Worm (Caenorhabditis elegans) whole organism, L4 larva: ENCODE measurements around the gene ZK938.11.
A peak's percentile ranks its signal among the peaks of the same experiment; 100 is the strongest.

ENCODE experiments used
- F26F4.8 ChIP-seq: fragments of 200-800 bp; sonication (Bioruptor generic); conservative IDR thresholded peaks from 2 replicates; pipeline ENCODE4 v1.3.6; 2022; ENCODE audit warnings: missing genetic modification characterization, missing compliant biosample characterization
- F37D6.2 ChIP-seq: sonication (generic microtip); optimal IDR thresholded peaks from 2 replicates; lab custom pipeline; 2016; ENCODE audit warnings: mild to moderate bottlenecking, missing genetic modification characterization, missing compliant biosample characterization
- T20F7.1 ChIP-seq: fragments of 200-800 bp; sonication (Bioruptor generic); optimal IDR thresholded peaks from 2 replicates; lab custom pipeline; 2018; ENCODE audit warnings: mild to moderate bottlenecking, missing genetic modification characterization, missing compliant biosample characterization
- Y75B8A.6 ChIP-seq: fragments of 200-800 bp; sonication (Bioruptor generic); IDR thresholded peaks from 2 replicates; pipeline ENCODE4 v1.3.6; 2022; ENCODE audit warnings: missing genetic modification reagents, missing genetic modification characterization, missing compliant biosample characterization
- aly-2 ChIP-seq: sonication (generic microtip); optimal IDR thresholded peaks from 2 replicates; lab custom pipeline; 2018; ENCODE audit warnings: missing biosample characterization, missing genetic modification characterization
- ceh-32 ChIP-seq: sonication (generic microtip); optimal IDR thresholded peaks from 2 replicates; lab custom pipeline; 2016; ENCODE audit warnings: mild to moderate bottlenecking, missing genetic modification characterization, missing compliant biosample characterization; ENCODE audit not compliant: poor library complexity
- ceh-44 ChIP-seq: fragments of 200-800 bp; sonication (Bioruptor generic); IDR thresholded peaks from 2 replicates; pipeline ENCODE4 v1.3.6; 2022; ENCODE audit warnings: missing genetic modification reagents, missing genetic modification characterization, missing compliant biosample characterization
- daf-8 ChIP-seq: fragments of 200-800 bp; sonication (Bioruptor generic); IDR thresholded peaks from 2 replicates; pipeline ENCODE4 v1.3.6; 2022; ENCODE audit warnings: missing genetic modification characterization, missing compliant biosample characterization
- dmd-8 ChIP-seq: fragments of 200-800 bp; sonication (Bioruptor generic); IDR thresholded peaks from 2 replicates; pipeline ENCODE4 v1.3.6; 2022; ENCODE audit warnings: missing genetic modification characterization, missing compliant biosample characterization
- dmd-9 ChIP-seq: fragments of 200-800 bp; sonication (Bioruptor generic); IDR thresholded peaks from 2 replicates; pipeline ENCODE4 v1.3.6; 2022; ENCODE audit warnings: missing genetic modification reagents, missing genetic modification characterization, missing compliant biosample characterization
- dpl-1 ChIP-seq: fragments of 150-350 bp; optimal IDR thresholded peaks from 2 replicates; lab custom pipeline; 2014; ENCODE audit warnings: missing biosample characterization, missing genetic modification reagents, missing genetic modification characterization
- duxl-1 ChIP-seq: sonication (generic microtip); optimal IDR thresholded peaks from 2 replicates; lab custom pipeline; 2016; ENCODE audit warnings: mild to moderate bottlenecking, missing genetic modification characterization, moderate library complexity, missing compliant biosample characterization; ENCODE audit not compliant: poor library complexity
- dve-1 ChIP-seq: sonication (generic microtip); optimal IDR thresholded peaks from 2 replicates; lab custom pipeline; 2017; ENCODE audit warnings: antibody characterized with exemption, mild to moderate bottlenecking, missing genetic modification characterization, missing compliant biosample characterization; ENCODE audit not compliant: insufficient read depth
- hif-1 ChIP-seq, 2 experiments: sonication (generic microtip); optimal IDR thresholded peaks; 2 replicates each; lab custom pipeline; 2016 to 2017; ENCODE audit warnings: missing compliant biosample characterization in 2 of 2, missing genetic modification characterization in 2 of 2, missing genetic modification reagents in 2 of 2, missing genotype in 2 of 2, mild to moderate bottlenecking in 1 of 2
- jun-1 ChIP-seq: fragments of 150-350 bp; optimal IDR thresholded peaks from 2 replicates; lab custom pipeline; 2014; ENCODE audit warnings: missing biosample characterization, missing genetic modification reagents, missing genetic modification characterization
- mdl-1 ChIP-seq, 2 experiments: fragments of 150-350 bp in 1 of 2; sonication (generic microtip) in 1 of 2; optimal IDR thresholded peaks; 2 replicates each; lab custom pipeline; 2014 to 2017; ENCODE audit warnings: missing biosample characterization in 2 of 2, missing genetic modification characterization in 2 of 2
- mxl-2 ChIP-seq: fragments of 200-800 bp; sonication (Bioruptor generic); conservative IDR thresholded peaks from 2 replicates; pipeline ENCODE4 v1.3.6; 2022; ENCODE audit warnings: missing genetic modification reagents, missing genetic modification characterization, missing compliant biosample characterization
- nhr-11 ChIP-seq: fragments of 150-350 bp; optimal IDR thresholded peaks from 2 replicates; lab custom pipeline; 2014; ENCODE audit warnings: missing biosample characterization, missing genetic modification characterization
- nhr-237 ChIP-seq: sonication (generic microtip); optimal IDR thresholded peaks from 2 replicates; lab custom pipeline; 2017; ENCODE audit warnings: missing biosample characterization, missing genetic modification characterization
- nhr-42 ChIP-seq: fragments of 200-800 bp; sonication (Bioruptor generic); IDR thresholded peaks from 2 replicates; pipeline ENCODE4 v1.3.6; 2022; ENCODE audit warnings: missing genetic modification characterization, missing compliant biosample characterization
- php-3 ChIP-seq: fragments of 200-800 bp; sonication (Bioruptor generic); IDR thresholded peaks from 2 replicates; pipeline ENCODE4 v1.3.6; 2022; ENCODE audit warnings: missing genetic modification reagents, missing genetic modification characterization, missing compliant biosample characterization
- snpc-1.2 ChIP-seq: fragments of 200-800 bp; sonication (Bioruptor generic); IDR thresholded peaks from 2 replicates; pipeline ENCODE4 v1.3.6; 2022; ENCODE audit warnings: missing genetic modification reagents, missing genetic modification characterization, missing compliant biosample characterization
- unc-39 ChIP-seq: sonication (generic microtip); optimal IDR thresholded peaks from 2 replicates; lab custom pipeline; 2017; ENCODE audit warnings: missing biosample characterization, missing genetic modification characterization
- unc-62 ChIP-seq, 3 experiments: fragments of 150-350 bp in 1 of 3; sonication (generic microtip); optimal IDR thresholded peaks in 2 of 3; peaks in 1 of 3; 1 replicate in 1 of 3; 2 replicates in 2 of 3; lab custom pipeline; 2014 to 2017; ENCODE audit warnings: missing biosample characterization in 3 of 3, missing genetic modification characterization in 3 of 3, missing genetic modification reagents in 3 of 3, missing genotype in 1 of 3
- zfp-3 ChIP-seq: fragments of 200-800 bp; sonication (Bioruptor generic); conservative IDR thresholded peaks from 2 replicates; pipeline ENCODE4 v1.3.6; 2022; ENCODE audit warnings: missing genetic modification reagents, missing genetic modification characterization, missing compliant biosample characterization
- ztf-7 ChIP-seq: fragments of 150-350 bp; optimal IDR thresholded peaks from 2 replicates; lab custom pipeline; 2014; ENCODE audit warnings: missing biosample characterization, missing genetic modification characterization

The ZK938.11 gene

DNA sequence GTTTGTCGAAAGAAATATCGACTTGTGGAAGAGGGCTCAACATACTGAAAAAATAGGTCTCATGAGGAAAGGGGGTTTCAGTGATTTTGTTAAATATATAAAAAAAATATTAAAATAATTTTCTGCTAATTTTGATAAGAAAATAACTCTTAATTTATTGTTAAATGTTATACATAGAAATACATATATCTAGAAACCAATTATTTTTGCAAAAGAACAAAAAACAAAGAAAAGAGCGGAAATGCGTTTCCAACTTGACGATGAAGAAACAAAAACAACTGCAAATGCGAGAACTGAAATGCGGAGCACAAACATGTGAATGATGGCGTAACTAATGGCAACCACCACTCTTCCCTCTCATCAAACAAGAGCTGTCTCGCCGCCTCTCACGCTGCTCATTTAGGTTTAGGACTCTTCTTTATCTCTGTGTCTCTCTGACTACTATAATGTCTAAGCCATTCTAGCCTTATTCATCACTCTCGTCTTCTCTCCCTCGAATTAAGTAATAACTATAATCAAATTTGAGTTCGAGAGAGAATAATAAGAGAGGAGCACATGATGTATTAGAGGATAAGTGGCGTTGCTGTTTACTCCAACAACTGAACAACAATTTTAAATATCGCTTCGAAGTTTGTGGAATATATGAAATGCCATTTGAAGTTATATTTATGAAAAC is 1.8 kb downstream of the ZK938.11 start, which contains the start of gene arrd-4:
TSS of gene arrd-4 (minus strand) at position 51 of the 676 bp plus-strand sequence.
- TF ChIP-seq nhr-11 (peak; percentile 66), ztf-7 (tag; lab: Kevin White, UChicago) (no peak)

DNA sequence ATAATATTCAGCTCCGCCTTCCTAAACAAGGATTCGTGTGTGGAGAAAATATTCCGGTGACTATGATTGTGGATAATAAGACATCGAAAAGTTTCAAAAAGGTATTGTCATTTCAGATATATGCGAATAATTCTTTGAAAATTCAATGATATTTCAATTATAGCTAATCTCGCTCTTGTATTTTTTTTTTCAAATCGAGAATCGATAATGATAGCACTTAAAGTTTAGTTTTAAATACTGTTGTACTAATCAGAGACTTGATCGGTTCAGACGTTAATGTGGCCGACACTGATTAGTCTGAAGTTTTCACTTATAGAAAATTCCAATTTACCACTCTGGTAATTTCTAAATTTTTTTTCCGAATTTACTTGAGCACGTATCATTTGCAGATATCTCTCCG is 4.3 kb downstream of the ZK938.11 start:
- TF ChIP-seq F26F4.8 (no peak), ceh-32 (no peak), unc-62 (GFP tag; optimal IDR thresholded peaks at IDR 0.05 in 1 of 2; lab: Kevin White, UChicago) (peak in 1 of 2 experiments; percentile 93), unc-62 (tag; optimal IDR thresholded peaks at IDR 0.05; lab: Kevin White, UChicago) (no peak), jun-1 (tag; lab: Kevin White, UChicago) (no peak), dpl-1 (no peak)

DNA sequence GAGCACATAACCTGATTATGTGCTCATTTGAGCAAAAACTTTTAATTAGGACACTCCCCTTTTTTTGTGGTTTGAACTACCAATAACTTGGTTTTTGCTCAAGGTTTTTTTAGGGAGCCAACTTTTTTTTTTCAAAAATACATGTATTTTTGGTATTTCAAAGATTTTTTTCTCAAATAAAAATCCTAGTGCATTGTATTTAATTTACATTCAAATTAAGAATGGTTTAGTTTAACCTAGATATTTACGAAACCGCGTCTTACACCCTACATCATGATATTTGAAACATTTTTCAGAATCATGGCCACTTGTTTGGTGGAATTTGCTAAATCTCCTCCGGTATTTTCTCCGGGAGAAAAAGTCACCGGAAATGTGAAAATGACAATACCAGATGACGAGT is 5.3 kb downstream of the ZK938.11 start, which contains the start of gene arrd-5:
TSS of gene arrd-5 (plus strand) at position 301 of the 400 bp plus-strand sequence.
- TF ChIP-seq php-3 (GFP tag; lab: Robert Waterston, UW) (no peak), unc-62 (GFP tag; optimal IDR thresholded peaks at IDR 0.05 in 1 of 2; lab: Kevin White, UChicago) (peak in 1 of 2 experiments; percentile 18), unc-62 (tag; optimal IDR thresholded peaks at IDR 0.05; lab: Kevin White, UChicago) (no peak)

DNA sequence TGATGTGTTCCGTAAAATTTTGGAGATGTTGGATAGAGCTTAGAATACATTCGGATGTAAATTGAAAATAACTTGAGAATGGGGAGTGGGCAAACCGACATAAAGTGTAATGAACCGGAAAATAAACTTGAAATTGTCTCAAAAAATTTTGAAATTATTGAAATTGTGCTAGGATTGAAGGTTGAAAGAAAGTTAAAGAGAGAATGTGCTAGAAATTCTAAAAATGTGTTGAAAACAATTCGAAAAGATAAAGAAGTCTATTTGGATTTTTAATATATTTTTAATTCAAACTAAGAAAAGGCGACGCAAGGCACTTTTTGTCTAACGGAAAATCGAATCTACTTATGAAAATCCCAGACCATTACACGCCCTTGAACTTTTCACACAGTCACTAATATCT is 6.4 kb downstream of the ZK938.11 start, which contains the start of gene ZK938.3:
TSS of gene ZK938.3 (minus strand) at position 101 of the 400 bp plus-strand sequence.
- TF ChIP-seq unc-62 (GFP tag; optimal IDR thresholded peaks at IDR 0.05 in 1 of 2; lab: Kevin White, UChicago) (peak in 1 of 2 experiments; percentile 26), unc-62 (tag; optimal IDR thresholded peaks at IDR 0.05; lab: Kevin White, UChicago) (no peak), mxl-2 (GFP tag; lab: Robert Waterston, UW) (no peak)
- TF ChIP-seq, all 104 proteins: peak for 1

DNA sequence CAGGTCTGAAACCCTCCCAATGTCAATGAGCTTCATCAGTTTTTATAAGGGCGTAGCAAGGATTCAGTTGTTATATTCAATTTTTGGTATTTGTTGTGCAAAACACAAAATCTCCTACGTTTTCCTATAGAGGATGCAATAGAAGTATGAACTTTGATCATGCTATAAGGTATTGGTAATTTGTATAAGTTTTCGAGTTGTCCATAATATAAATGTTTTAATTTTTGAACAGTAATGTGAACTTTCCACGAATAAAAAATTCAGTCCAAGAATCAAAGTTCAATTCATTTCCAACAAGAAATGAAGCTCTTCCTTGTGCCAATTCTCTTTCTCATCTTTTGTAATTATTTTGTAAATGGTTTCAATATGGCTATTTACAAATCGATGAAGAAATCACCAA is 9.2 kb downstream of the ZK938.11 start, which contains the start of gene ZK938.12:
TSS of gene ZK938.12 (plus strand) at position 301 of the 400 bp plus-strand sequence.
- TF ChIP-seq zfp-3 (GFP tag; lab: Robert Waterston, UW), result no peak

DNA sequence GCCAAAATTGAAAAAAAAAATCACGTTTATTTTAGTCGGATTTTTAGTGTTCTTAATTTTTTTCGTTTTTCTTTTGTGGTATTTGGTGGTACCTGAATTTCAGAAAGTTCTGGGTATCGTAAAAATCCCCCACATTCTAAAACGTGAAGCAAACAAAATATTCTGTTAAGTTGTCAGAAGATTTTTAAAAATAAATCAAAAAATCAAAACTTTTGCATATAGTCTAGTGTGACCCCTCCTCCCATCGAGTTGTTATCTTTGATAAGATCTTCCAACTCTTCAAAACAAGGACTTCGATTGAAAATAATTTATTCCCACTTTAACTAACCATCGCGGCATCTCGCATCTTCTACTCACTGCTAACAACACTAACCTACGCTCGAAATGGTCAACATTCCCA is 11.1 kb downstream of the ZK938.11 start, which contains the start of gene ZK938.1:
TSS of gene ZK938.1 (plus strand) at position 301 of the 400 bp plus-strand sequence.
- no peak for TF ChIP-seq F37D6.2 (tag; lab: Kevin White, UChicago)
- TF ChIP-seq dve-1 (tag; lab: Kevin White, UChicago), result no peak
- no peak for TF ChIP-seq Y75B8A.6 (GFP tag; lab: Robert Waterston, UW)
- no peak for TF ChIP-seq duxl-1 (tag; lab: Kevin White, UChicago)

DNA sequence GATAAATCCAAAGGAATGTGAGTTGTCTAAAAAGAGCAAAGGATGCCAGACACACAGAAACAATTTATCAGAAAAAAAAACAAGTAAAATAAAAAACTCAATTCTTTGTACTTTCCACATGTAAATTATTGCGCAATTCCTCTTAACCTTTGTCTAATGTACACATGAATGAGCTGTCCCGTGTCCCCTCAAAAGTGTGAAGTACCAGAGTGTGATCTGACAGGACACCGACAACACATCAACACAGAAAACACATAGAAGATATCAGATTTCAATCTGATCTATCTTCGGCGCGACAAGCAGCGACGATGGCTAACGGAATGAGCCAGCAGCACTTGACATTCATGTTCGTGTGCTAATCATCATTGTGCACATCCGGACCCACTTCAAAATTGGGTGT is 11.7 kb downstream of the ZK938.11 start:
- TF ChIP-seq nhr-11 (no peak), daf-8 (GFP tag; lab: Robert Waterston, UW) (no peak), dve-1 (tag; lab: Kevin White, UChicago) (no peak), dmd-8 (no peak), nhr-42 (GFP tag; lab: Robert Waterston, UW) (no peak), unc-62 (GFP tag; optimal IDR thresholded peaks at IDR 0.05 in 1 of 2; lab: Kevin White, UChicago) (no peak), unc-62 (tag; optimal IDR thresholded peaks at IDR 0.05; lab: Kevin White, UChicago) (no peak), ceh-44 (no peak), T20F7.1 (GFP tag; lab: Kevin White, UChicago) (no peak), hif-1 (tag; optimal IDR thresholded peaks at IDR 0.05; lab: Kevin White, UChicago) (no peak), dmd-9 (no peak), mdl-1 (tag; optimal IDR thresholded peaks at IDR 0.05; lab: Kevin White, UChicago) (no peak), snpc-1.2 (GFP tag; lab: Robert Waterston, UW) (no peak), aly-2 (tag; lab: Kevin White, UChicago) (no peak), unc-39 (no peak), nhr-237 (tag; lab: Kevin White, UChicago) (no peak)
